Worm (Caenorhabditis elegans) whole organism, L2 larva: ENCODE results near the gene F26A1.1.

Experiments used
- ama-1 ChIP-seq: fragments of 150-350 bp; optimal IDR thresholded peaks from 2 replicates; lab custom pipeline; 2018; ENCODE audit warnings: inconsistent platforms
- egl-27 ChIP-seq: sonication (generic microtip); optimal IDR thresholded peaks from 3 replicates; lab custom pipeline; 2017; ENCODE audit warnings: missing biosample characterization, missing genetic modification reagents, missing genetic modification characterization
- lin-39 ChIP-seq: fragments of 150-350 bp; optimal IDR thresholded peaks from 2 replicates; lab custom pipeline; 2014; ENCODE audit warnings: missing biosample characterization, missing genetic modification reagents, missing genetic modification characterization
- lsy-2 ChIP-seq, 2 experiments: fragments of 150-350 bp in 1 of 2; sonication (generic microtip) in 1 of 2; optimal IDR thresholded peaks; 2 replicates each; lab custom pipeline; 2014 to 2017; ENCODE audit warnings: missing biosample characterization in 2 of 2, missing genetic modification characterization in 2 of 2
- mdl-1 ChIP-seq, 2 experiments: fragments of 150-350 bp in 1 of 2; sonication (generic microtip) in 1 of 2; optimal IDR thresholded peaks; 2 replicates each; lab custom pipeline; 2017; ENCODE audit warnings: missing biosample characterization in 2 of 2, missing genetic modification characterization in 2 of 2
- nhr-77 ChIP-seq: fragments of 150-350 bp; optimal IDR thresholded peaks from 2 replicates; lab custom pipeline; 2014; ENCODE audit warnings: missing biosample characterization, missing genetic modification characterization
- ztf-1 ChIP-seq: fragments of 200-800 bp; sonication (Bioruptor generic); conservative IDR thresholded peaks from 2 replicates; pipeline ENCODE4 v1.3.6; 2022; ENCODE audit warnings: missing genetic modification characterization, missing compliant biosample characterization
- ztf-4 ChIP-seq: fragments of 150-350 bp; optimal IDR thresholded peaks from 2 replicates; lab custom pipeline; 2014; ENCODE audit warnings: missing biosample characterization, missing genetic modification characterization

- no peak for TF ChIP-seq lin-39 (tag; lab: Kevin White, UChicago)
- no peak for TF ChIP-seq egl-27 (tag; lab: Kevin White, UChicago)
- no peak for TF ChIP-seq ztf-1 (GFP tag; lab: Robert Waterston, UW)
- no peak for TF ChIP-seq ztf-4 (tag; lab: Kevin White, UChicago)
- TF ChIP-seq mdl-1 (tag; optimal IDR thresholded peaks at IDR 0.05; lab: Kevin White, UChicago) = no peak
- TF ChIP-seq ama-1 (lab: Kevin White, UChicago) = no peak
- no peak for TF ChIP-seq lsy-2 (tag; optimal IDR thresholded peaks at IDR 0.05; lab: Kevin White, UChicago)
- TF ChIP-seq nhr-77 = no peak
These were observed 11.6 kb downstream of the F26A1.1 start, which contains the start of the genes C35D10.10 and C35D10.5 for ce11 chrIII:4861744-4862401.
